Worm (Caenorhabditis elegans) whole organism, young adult: ENCODE results near the gene ntr-2.

Experiments used
- Y53F4B.3 ChIP-seq: fragments of 200-800 bp; sonication (Bioruptor generic); IDR thresholded peaks from 2 replicates; pipeline ENCODE4 v1.3.6; 2022; ENCODE audit warnings: missing genetic modification reagents, missing genetic modification characterization, missing compliant biosample characterization
- atf-7 ChIP-seq: sonication (generic microtip); optimal IDR thresholded peaks from 2 replicates; lab custom pipeline; 2017; ENCODE audit warnings: mild to moderate bottlenecking, missing genetic modification characterization, missing compliant biosample characterization
- lir-1 ChIP-seq: fragments of 200-800 bp; sonication (Bioruptor generic); conservative IDR thresholded peaks from 2 replicates; pipeline ENCODE4 v1.3.6; 2022; ENCODE audit warnings: missing genetic modification reagents, missing genetic modification characterization, missing compliant biosample characterization
- madf-10 ChIP-seq: sonication (generic microtip); optimal IDR thresholded peaks from 2 replicates; lab custom pipeline; 2016; ENCODE audit warnings: mild to moderate bottlenecking, missing genetic modification characterization, missing compliant biosample characterization
- snpc-1.1 ChIP-seq: sonication (generic microtip); optimal IDR thresholded peaks from 2 replicates; lab custom pipeline; 2017; ENCODE audit warnings: missing genetic modification characterization, mild to moderate bottlenecking, missing compliant biosample characterization, antibody characterized with exemption, moderate library complexity, missing genotype, missing genetic modification reagents; ENCODE audit not compliant: insufficient read depth
- snpc-4 ChIP-seq, 5 experiments: fragments of 150-350 bp in 1 of 5; sonication (generic microtip) in 4 of 5; optimal IDR thresholded peaks; 2 replicates each; lab custom pipeline; 2014 to 2018; ENCODE audit warnings: missing genetic modification characterization in 5 of 5, missing biosample characterization in 3 of 5, antibody characterized with exemption in 2 of 5, mild to moderate bottlenecking in 2 of 5, missing compliant biosample characterization in 2 of 5, missing genotype in 2 of 5, moderate library complexity in 2 of 5, missing genetic modification reagents in 1 of 5
- unc-130 ChIP-seq: sonication (generic microtip); optimal IDR thresholded peaks from 2 replicates; lab custom pipeline; 2016; ENCODE audit warnings: missing genetic modification reagents, missing genetic modification characterization, missing compliant biosample characterization
- unc-62 ChIP-seq: fragments of 150-350 bp; optimal IDR thresholded peaks from 2 replicates; lab custom pipeline; 2014; ENCODE audit warnings: missing biosample characterization, missing genetic modification reagents, missing genetic modification characterization
- xnd-1 ChIP-seq: sonication (generic microtip); optimal IDR thresholded peaks from 2 replicates; lab custom pipeline; 2016; ENCODE audit warnings: missing genotype, missing genetic modification reagents, missing genetic modification characterization, missing compliant biosample characterization

- TF ChIP-seq atf-7 (tag; lab: Kevin White, UChicago) (no peak), snpc-4 (GFP tag; optimal IDR thresholded peaks at IDR 0.05; lab: Kevin White, UChicago) (no peak), snpc-4 (tag; optimal IDR thresholded peaks at IDR 0.05; lab: Kevin White, UChicago) (no peak), unc-62 (no peak), lir-1 (no peak), Y53F4B.3 (GFP tag; lab: Robert Waterston, UW) (no peak), xnd-1 (no peak), madf-10 (tag; lab: Kevin White, UChicago) (no peak), unc-130 (GFP tag; lab: Kevin White, UChicago) (no peak), snpc-1.1 (tag; lab: Kevin White, UChicago) (no peak)
Measured at ce11 chrX:14916767-14917166, 12.0 kb downstream of the ntr-2 start.
